Worm (Caenorhabditis elegans): Measurements from ENCODE around the gene zip-3.
"Not testable (repeated sequence)": the region's sequence is repeated elsewhere in the genome, so short reads cannot be mapped to it uniquely, and the experiment has no call there.

zip-3 gene

DNA sequence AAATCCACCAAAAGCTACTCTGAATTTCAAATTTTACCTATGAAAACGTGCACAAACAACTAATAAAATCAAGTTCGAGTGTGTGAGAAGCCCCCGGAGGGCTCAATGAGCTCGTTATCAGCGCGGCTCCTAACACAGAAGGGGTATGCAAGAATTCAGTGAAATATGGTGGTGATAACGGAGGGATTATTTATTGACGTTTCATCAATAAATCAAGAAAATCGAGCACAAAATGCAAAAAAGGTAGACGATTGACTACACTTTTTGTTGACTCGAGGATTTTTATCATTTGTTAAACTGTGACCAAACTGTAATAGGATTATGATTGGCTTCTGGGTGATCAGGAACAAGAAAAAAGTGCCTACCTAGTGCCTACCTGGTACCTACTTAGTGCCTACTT is at the start of gene zip-3:
TSS of gene zip-3 (minus strand) at position 21 of the 400 bp plus-strand sequence.
- TF ChIP-seq elt-1 (tag; optimal IDR thresholded peaks at IDR 0.05; ENCODE audit: borderline replicate concordance, insufficient read depth): no peak
- no peak for TF ChIP-seq unc-39 (tag; optimal IDR thresholded peaks at IDR 0.05)
- no peak for TF ChIP-seq lin-32 (GFP tag; optimal IDR thresholded peaks at IDR 0.05)

DNA sequence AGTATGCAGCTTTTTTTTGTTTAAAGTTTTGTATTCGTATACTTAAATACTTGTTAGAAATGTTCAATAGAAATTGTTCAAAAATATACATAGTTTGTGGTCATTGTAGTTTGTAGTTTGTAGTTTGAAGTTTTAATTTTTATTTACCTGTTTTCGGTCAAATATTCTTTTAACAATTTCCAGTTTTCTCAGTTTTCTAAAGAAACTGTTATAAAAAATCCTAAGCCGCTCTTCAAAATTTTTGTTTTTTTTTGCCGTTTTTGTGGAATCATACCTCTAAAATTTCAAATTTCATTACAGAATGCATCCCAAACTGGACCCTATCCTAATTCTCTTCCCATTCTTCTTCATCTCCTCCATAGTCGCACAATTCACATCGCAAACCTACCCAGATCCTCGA is 49.0 kb upstream of the zip-3 start, which contains the start of gene F01D5.6:
TSS of gene F01D5.6 (plus strand) at position 301 of the 400 bp plus-strand sequence.
- TF ChIP-seq unc-120 (tag; optimal IDR thresholded peaks at IDR 0.05; ENCODE audit: poor library complexity, severe bottlenecking): no peak
- TF ChIP-seq snpc-4 (tag; optimal IDR thresholded peaks at IDR 0.05): no peak
- no peak for TF ChIP-seq blmp-1 (tag; optimal IDR thresholded peaks at IDR 0.05)
- TF ChIP-seq lin-32 (GFP tag; optimal IDR thresholded peaks at IDR 0.05): no peak
- TF ChIP-seq flh-1 (GFP tag; optimal IDR thresholded peaks at IDR 0.05): no peak
- no peak for TF ChIP-seq nhr-2 (tag; optimal IDR thresholded peaks at IDR 0.05)
- no peak for TF ChIP-seq sem-2 (GFP tag; optimal IDR thresholded peaks at IDR 0.05)
- no peak for TF ChIP-seq nhr-12 (tag; optimal IDR thresholded peaks at IDR 0.05)
- TF ChIP-seq nhr-237 (tag; optimal IDR thresholded peaks at IDR 0.05): no peak
- TF ChIP-seq M03D4.4 (tag; optimal IDR thresholded peaks at IDR 0.05): no peak
- TF ChIP-seq ham-2 (GFP tag; optimal IDR thresholded peaks at IDR 0.05): no peak
- no peak for TF ChIP-seq ceh-39 (tag; optimal IDR thresholded peaks at IDR 0.05)

DNA sequence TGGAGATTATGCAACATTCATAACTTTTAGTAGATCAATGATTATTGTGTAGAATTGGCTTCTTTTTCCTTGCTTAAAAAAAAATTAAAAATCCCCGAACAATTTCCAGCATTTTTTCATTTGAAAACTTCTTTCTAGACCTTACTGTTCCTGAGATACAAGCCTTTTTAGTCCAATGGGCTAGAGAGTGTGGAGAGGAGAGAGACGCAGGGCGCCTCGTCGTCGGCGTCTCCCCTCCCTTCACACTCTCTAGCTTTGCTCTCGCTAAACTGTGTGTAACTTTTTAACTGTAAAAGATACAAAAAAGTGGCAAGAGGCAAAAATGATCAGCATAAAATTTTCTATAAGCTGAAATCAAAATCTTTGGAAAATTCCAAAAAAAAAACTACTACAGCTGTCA is 47.9 kb upstream of the zip-3 start:
- TF ChIP-seq unc-39 (tag; optimal IDR thresholded peaks at IDR 0.05) (no peak), hlh-1 (tag; optimal IDR thresholded peaks at IDR 0.05) (no peak), ces-1 (GFP tag; optimal IDR thresholded peaks at IDR 0.05) (no peak), unc-62 (GFP tag; optimal IDR thresholded peaks at IDR 0.05) (no peak), nhr-28 (tag; optimal IDR thresholded peaks at IDR 0.05) (no peak), drap-1 (GFP tag; optimal IDR thresholded peaks at IDR 0.05) (no peak), sptf-1 (tag; optimal IDR thresholded peaks at IDR 0.05) (no peak), zip-8 (tag; optimal IDR thresholded peaks at IDR 0.05) (no peak)

DNA sequence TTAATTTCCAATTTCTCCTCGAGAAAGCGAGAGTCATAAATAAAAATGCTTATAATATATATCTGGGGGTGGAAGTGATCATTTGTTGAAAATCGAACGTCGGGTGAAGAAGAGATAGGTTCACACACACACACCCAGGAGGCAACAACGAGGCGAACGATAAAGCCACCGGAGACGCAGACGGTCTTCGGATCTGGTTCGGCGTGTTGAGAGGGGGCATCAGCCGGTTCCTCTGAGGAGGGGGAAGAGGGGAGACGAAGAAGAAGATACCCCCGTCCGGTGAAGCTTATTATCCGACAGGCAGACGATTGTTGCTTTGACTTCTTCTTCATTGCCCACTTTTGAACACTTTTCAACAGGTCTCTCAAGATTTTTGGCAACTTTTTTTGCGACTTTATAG is 47.5 kb upstream of the zip-3 start:
- TF ChIP-seq ztf-11 (tag; optimal IDR thresholded peaks at IDR 0.05) (no peak), sem-2 (GFP tag; optimal IDR thresholded peaks at IDR 0.05) (no peak), ham-2 (GFP tag; optimal IDR thresholded peaks at IDR 0.05) (peak; percentile 53), nhr-237 (tag; optimal IDR thresholded peaks at IDR 0.05) (no peak), mep-1 (tag; optimal IDR thresholded peaks at IDR 0.05) (no peak), zip-8 (tag; optimal IDR thresholded peaks at IDR 0.05) (no peak)

DNA sequence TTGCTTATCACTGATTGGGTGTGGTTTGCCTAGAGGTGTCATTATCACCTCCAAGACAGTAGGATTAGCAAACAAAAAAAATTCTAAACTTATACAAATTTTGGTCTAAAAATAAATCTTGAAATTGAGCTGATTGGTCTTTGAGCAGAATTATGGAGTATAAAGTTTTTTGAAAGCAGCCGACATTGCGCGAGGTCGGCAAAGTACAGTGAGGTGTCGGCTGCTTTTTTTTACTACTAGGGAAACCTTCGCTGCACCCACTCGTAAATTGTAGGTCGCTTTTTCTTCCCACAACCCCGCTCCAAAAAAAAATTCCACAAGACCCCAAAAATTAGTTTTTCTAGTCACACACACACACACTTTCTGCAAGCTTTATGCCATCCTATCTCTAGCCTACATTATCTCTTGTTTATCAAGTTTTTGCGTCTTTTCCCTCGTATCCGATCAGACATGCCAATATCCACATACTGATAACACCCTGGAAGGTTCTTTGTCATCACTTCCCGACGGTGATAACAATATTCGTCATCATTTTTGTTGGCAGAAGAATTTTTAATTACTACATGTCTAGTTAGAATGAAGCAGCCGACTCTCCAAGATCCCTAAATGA is 46.7 kb upstream of the zip-3 start:
- TF ChIP-seq sptf-1 (tag; optimal IDR thresholded peaks at IDR 0.05) (no peak), elt-3 (tag; optimal IDR thresholded peaks at IDR 0.05) (peak; percentile 68)

DNA sequence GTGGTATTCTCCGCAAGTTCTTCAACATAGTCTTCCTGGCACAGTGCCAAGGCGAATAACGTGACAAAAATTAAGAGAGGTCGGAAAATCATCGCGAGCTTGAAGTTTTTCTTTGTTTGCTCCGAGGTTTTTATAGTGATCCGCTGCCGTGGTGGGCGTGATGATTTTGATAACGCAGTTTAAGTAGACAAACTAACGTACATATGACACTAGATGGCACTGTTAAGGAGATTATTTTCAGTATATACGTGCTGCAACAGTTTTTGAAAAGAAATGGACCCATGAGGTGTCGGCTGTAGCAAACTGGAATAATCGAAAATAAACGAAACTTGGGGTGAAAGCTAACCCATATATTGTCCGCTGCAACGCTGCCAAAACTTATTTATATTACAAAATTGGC is 44.9 kb upstream of the zip-3 start, which contains the start of gene F01D5.5:
TSS of gene F01D5.5 (minus strand) at position 101 of the 400 bp plus-strand sequence.
- TF ChIP-seq ceh-39 (tag; optimal IDR thresholded peaks at IDR 0.05): no peak
- TF ChIP-seq drap-1 (GFP tag; optimal IDR thresholded peaks at IDR 0.05): no peak
- no peak for TF ChIP-seq mep-1 (tag; optimal IDR thresholded peaks at IDR 0.05)
- TF ChIP-seq nhr-76 (tag; optimal IDR thresholded peaks at IDR 0.05): no peak
- no peak for TF ChIP-seq unc-120 (tag; optimal IDR thresholded peaks at IDR 0.05; ENCODE audit: poor library complexity, severe bottlenecking)
- TF ChIP-seq flh-1 (GFP tag; optimal IDR thresholded peaks at IDR 0.05): no peak
- TF ChIP-seq lsy-2 (tag; optimal IDR thresholded peaks at IDR 0.05): no peak
- no peak for TF ChIP-seq bed-3 (GFP tag; optimal IDR thresholded peaks at IDR 0.05)
- TF ChIP-seq M03D4.4 (tag; optimal IDR thresholded peaks at IDR 0.05): no peak
- TF ChIP-seq pha-4 (tag; optimal IDR thresholded peaks at IDR 0.05): no peak

DNA sequence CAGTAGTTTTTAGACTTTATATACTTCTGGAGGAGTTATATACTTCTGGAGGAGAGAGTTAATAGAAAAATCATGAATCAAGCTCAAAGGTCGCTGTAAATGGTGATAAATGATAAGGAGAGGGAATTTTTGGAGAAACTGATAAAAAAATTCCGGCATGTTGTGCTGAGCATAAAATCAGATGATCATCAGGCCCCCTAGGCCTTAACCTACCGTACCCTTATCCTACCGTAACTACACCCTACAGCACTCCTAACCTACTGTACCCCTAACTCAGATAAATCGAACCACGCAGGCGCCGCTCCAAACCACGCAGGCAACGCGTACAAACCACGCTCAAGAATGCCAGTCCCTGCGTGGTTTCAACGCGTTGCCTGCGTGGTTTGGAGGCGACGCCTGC is 42.8 kb upstream of the zip-3 start, which contains the start of gene F01D5.3:
TSS of gene F01D5.3 (minus strand) at position 101 of the 400 bp plus-strand sequence.
- TF ChIP-seq mls-2 (tag; optimal IDR thresholded peaks at IDR 0.05); snpc-4 (tag; optimal IDR thresholded peaks at IDR 0.05); ceh-83 (GFP tag; optimal IDR thresholded peaks at IDR 0.05): not testable (repeated sequence)
